Worm (Caenorhabditis elegans) whole organism, early embryonic: ENCODE measurements around the gene pac-1.

ENCODE experiments used
- B0310.2 ChIP-seq: sonication (generic microtip); optimal IDR thresholded peaks from 2 replicates; lab custom pipeline; 2016; ENCODE audit warnings: mild to moderate bottlenecking, missing genetic modification characterization, missing compliant biosample characterization
- ama-1 ChIP-seq: fragments of 150-350 bp; optimal IDR thresholded peaks from 2 replicates; lab custom pipeline; 2014
- flt-1 ChIP-seq: fragments of 200-800 bp; sonication (Bioruptor generic); IDR thresholded peaks from 2 replicates; pipeline ENCODE4 v1.3.6; 2022; ENCODE audit warnings: missing genetic modification characterization, missing compliant biosample characterization

- TF ChIP-seq ama-1 (lab: Kevin White, UChicago) (no peak), B0310.2 (tag; lab: Kevin White, UChicago) (no peak), flt-1 (GFP tag; lab: Robert Waterston, UW) (no peak)
Observed at ce11 chrIII:8451181-8451580, 43.6 kb upstream of the pac-1 start.
